Worm (Caenorhabditis elegans) whole organism, mixed stage, embryonic: ENCODE measurements around the gene natc-2.

ENCODE experiments used
- ceh-43 ChIP-seq: fragments of 200-800 bp; sonication (Bioruptor generic); optimal IDR thresholded peaks from 2 replicates; lab custom pipeline; 2018; ENCODE audit warnings: mild to moderate bottlenecking, missing genetic modification characterization, moderate library complexity, missing compliant biosample characterization
- hlh-1 ChIP-seq: fragments of 150-350 bp; optimal IDR thresholded peaks from 2 replicates; lab custom pipeline; 2014; ENCODE audit warnings: missing biosample characterization, missing genetic modification reagents, missing genetic modification characterization
- mep-1 ChIP-seq: fragments of 150-350 bp; optimal IDR thresholded peaks from 2 replicates; lab custom pipeline; 2017; ENCODE audit warnings: missing biosample characterization, missing genetic modification reagents, missing genetic modification characterization, inconsistent platforms
- nhr-237 ChIP-seq: fragments of 150-350 bp; optimal IDR thresholded peaks from 2 replicates; lab custom pipeline; 2014; ENCODE audit warnings: missing biosample characterization, missing genetic modification characterization
- snpc-4 ChIP-seq: fragments of 150-350 bp; optimal IDR thresholded peaks from 2 replicates; lab custom pipeline; 2014; ENCODE audit warnings: missing biosample characterization, missing genetic modification characterization

DNA sequence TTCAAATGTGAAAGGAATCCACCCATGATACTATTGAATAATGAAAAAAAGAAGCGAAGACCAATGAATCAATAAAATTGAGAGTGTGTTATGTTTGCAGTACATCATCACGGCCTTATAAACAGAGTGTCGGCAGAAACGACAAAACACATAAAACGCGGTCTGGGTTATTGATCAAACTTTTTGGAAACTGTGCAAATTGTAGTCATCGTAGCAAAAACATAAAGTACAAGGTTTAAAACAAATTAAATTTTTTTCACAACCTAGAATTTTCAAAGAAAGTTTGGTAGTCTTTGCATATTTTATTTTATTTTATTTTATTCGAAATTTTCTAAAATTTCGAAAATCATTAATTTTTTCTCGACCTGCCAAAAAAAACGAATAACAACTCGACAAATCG, 30.8 kb upstream of the natc-2 start, which contains the start of gene cest-35.1:
- no peak for TF ChIP-seq snpc-4
- no peak for TF ChIP-seq hlh-1
- no peak for TF ChIP-seq nhr-237 (tag; lab: Kevin White, UChicago)
- no peak for TF ChIP-seq mep-1 (tag; lab: Kevin White, UChicago)
- no peak for TF ChIP-seq ceh-43 (GFP tag; lab: Kevin White, UChicago)
